Fruit fly (Drosophila melanogaster) whole organism, embryonic: ENCODE data around the gene EloB.
A peak's percentile ranks its signal among the peaks of the same experiment; 100 is the strongest.

Experiments
- Bgb ChIP-seq: fragments of 200-800 bp; sonication (Bioruptor generic); IDR thresholded peaks from 2 replicates; pipeline ENCODE4 v1.3.6; 2022; ENCODE audit warnings: missing biosample characterization, missing genetic modification characterization; ENCODE audit not compliant: partially characterized antibody
- Blimp-1 ChIP-seq: fragments of 200-800 bp; sonication (Bioruptor generic); optimal IDR thresholded peaks from 3 replicates; lab custom pipeline; 2018; ENCODE audit warnings: missing biosample characterization, missing genetic modification characterization, mild to moderate bottlenecking, moderate library complexity, missing genetic modification reagents
- CG10209 ChIP-seq: fragments of 200-800 bp; sonication (Bioruptor generic); optimal IDR thresholded peaks from 3 replicates; lab custom pipeline; 2017; ENCODE audit warnings: missing biosample characterization, mild to moderate bottlenecking, missing genetic modification characterization, missing genetic modification reagents
- CG10959 ChIP-seq: fragments of 200-800 bp; sonication (Bioruptor generic); IDR thresholded peaks from 2 replicates; pipeline ENCODE4 v1.3.6; 2022; ENCODE audit warnings: missing biosample characterization, missing genetic modification characterization
- CG11247 ChIP-seq: fragments of 200-800 bp; sonication (Bioruptor generic); IDR thresholded peaks from 2 replicates; pipeline ENCODE4 v1.3.6; 2022; ENCODE audit warnings: missing biosample characterization, missing genetic modification characterization
- CG13296 ChIP-seq: fragments of 200-800 bp; sonication (Bioruptor generic); optimal IDR thresholded peaks from 3 replicates; lab custom pipeline; 2018; ENCODE audit warnings: missing biosample characterization, mild to moderate bottlenecking, missing genetic modification characterization
- CG14860 ChIP-seq: fragments of 200-800 bp; sonication (Bioruptor generic); IDR thresholded peaks from 3 replicates; pipeline ENCODE4 v1.3.6; 2022; ENCODE audit warnings: missing biosample characterization, missing genetic modification characterization; ENCODE audit not compliant: partially characterized antibody
- CG15601 ChIP-seq: fragments of 200-800 bp; sonication (Bioruptor generic); optimal IDR thresholded peaks from 3 replicates; lab custom pipeline; 2019; ENCODE audit warnings: missing biosample characterization, mild to moderate bottlenecking, missing genetic modification characterization, moderate library complexity
- CG16779 ChIP-seq: fragments of 200-800 bp; sonication (Bioruptor generic); IDR thresholded peaks from 2 replicates; pipeline ENCODE4 v1.3.6; 2022; ENCODE audit warnings: missing biosample characterization, missing genetic modification characterization
- CG16813 ChIP-seq: fragments of 200-800 bp; sonication (Bioruptor generic); IDR thresholded peaks from 3 replicates; pipeline ENCODE4 v1.3.6; 2022; ENCODE audit warnings: missing biosample characterization, missing genetic modification characterization; ENCODE audit not compliant: partially characterized antibody
- CG18476 ChIP-seq: fragments of 200-800 bp; sonication (Bioruptor generic); optimal IDR thresholded peaks from 2 replicates; lab custom pipeline; 2016; ENCODE audit warnings: missing biosample characterization, mild to moderate bottlenecking, missing genetic modification characterization
- CG30403 ChIP-seq: fragments of 200-800 bp; sonication (Bioruptor generic); optimal IDR thresholded peaks from 3 replicates; lab custom pipeline; 2016; ENCODE audit warnings: missing biosample characterization, missing genetic modification characterization
- CG32772 ChIP-seq: fragments of 200-800 bp; sonication (Bioruptor generic); IDR thresholded peaks from 2 replicates; pipeline ENCODE4 v1.3.6; 2022; ENCODE audit warnings: missing biosample characterization, missing genetic modification characterization
- CG3407 ChIP-seq: fragments of 200-800 bp; sonication (Bioruptor generic); optimal IDR thresholded peaks from 2 replicates; lab custom pipeline; 2018; ENCODE audit warnings: missing biosample characterization, mild to moderate bottlenecking, missing genetic modification characterization
- CG34376 ChIP-seq: fragments of 200-800 bp; sonication (Bioruptor generic); optimal IDR thresholded peaks from 2 replicates; lab custom pipeline; 2018; ENCODE audit warnings: missing biosample characterization, mild to moderate bottlenecking, missing genetic modification characterization
- CG4360 ChIP-seq: fragments of 200-800 bp; sonication (Bioruptor generic); IDR thresholded peaks from 2 replicates; pipeline ENCODE4 v1.3.6; 2022; ENCODE audit warnings: missing biosample characterization, missing genetic modification characterization
- CG4617 ChIP-seq: fragments of 200-800 bp; sonication (Bioruptor generic); optimal IDR thresholded peaks from 3 replicates; lab custom pipeline; 2016; ENCODE audit warnings: missing biosample characterization, missing genetic modification characterization, borderline replicate concordance
- CG4707 ChIP-seq: fragments of 200-800 bp; sonication (Bioruptor generic); optimal IDR thresholded peaks from 2 replicates; lab custom pipeline; 2018; ENCODE audit warnings: missing biosample characterization, mild to moderate bottlenecking, missing genetic modification characterization, moderate library complexity
- CG6175 ChIP-seq: fragments of 200-800 bp; sonication (Bioruptor generic); IDR thresholded peaks from 3 replicates; pipeline ENCODE4 v1.3.6; 2022; ENCODE audit warnings: missing biosample characterization, missing genetic modification characterization
- CG7786 ChIP-seq: fragments of 200-800 bp; sonication (Bioruptor generic); optimal IDR thresholded peaks from 2 replicates; lab custom pipeline; 2016; ENCODE audit warnings: missing biosample characterization, missing genetic modification characterization
- CG7928 ChIP-seq: fragments of 200-800 bp; sonication (Bioruptor generic); optimal IDR thresholded peaks from 2 replicates; lab custom pipeline; 2017; ENCODE audit warnings: missing biosample characterization, mild to moderate bottlenecking, missing genetic modification characterization
- CG8924 ChIP-seq: fragments of 200-800 bp; optimal IDR thresholded peaks from 3 replicates; lab custom pipeline; 2019; ENCODE audit warnings: missing biosample characterization, mild to moderate bottlenecking, missing genetic modification characterization, moderate library complexity
- CG8944 ChIP-seq: fragments of 200-800 bp; sonication (Bioruptor generic); optimal IDR thresholded peaks from 3 replicates; lab custom pipeline; 2016; ENCODE audit warnings: missing biosample characterization, missing genetic modification characterization
- CG9609 ChIP-seq: fragments of 200-800 bp; sonication (Bioruptor generic); optimal IDR thresholded peaks from 3 replicates; lab custom pipeline; 2016; ENCODE audit warnings: missing biosample characterization, missing genetic modification characterization
- CG9727 ChIP-seq: fragments of 200-800 bp; sonication (Bioruptor generic); optimal IDR thresholded peaks from 3 replicates; lab custom pipeline; 2017; ENCODE audit warnings: missing biosample characterization, mild to moderate bottlenecking, missing genetic modification characterization
- Deaf1 ChIP-seq: fragments of 200-800 bp; optimal IDR thresholded peaks from 3 replicates; lab custom pipeline; 2019; ENCODE audit warnings: missing biosample characterization, mild to moderate bottlenecking, missing genetic modification characterization, moderate library complexity
- Dfd ChIP-seq, 2 experiments: fragments of >200 bp; optimal IDR thresholded peaks; 2 replicates each; lab custom pipeline; 2017; ENCODE audit warnings: missing biosample characterization in 2 of 2, missing genetic modification characterization in 2 of 2
- Elba2 ChIP-seq: fragments of 200-800 bp; sonication (Bioruptor generic); optimal IDR thresholded peaks from 3 replicates; lab custom pipeline; 2016; ENCODE audit warnings: missing biosample characterization, missing genetic modification characterization
- HHEX ChIP-seq: fragments of 200-800 bp; sonication (Bioruptor generic); optimal IDR thresholded peaks from 3 replicates; lab custom pipeline; 2017; ENCODE audit warnings: missing biosample characterization, mild to moderate bottlenecking, missing genetic modification characterization, missing genetic modification reagents
- Hand ChIP-seq: fragments of 200-800 bp; sonication (Bioruptor generic); optimal IDR thresholded peaks from 2 replicates; lab custom pipeline; 2017; ENCODE audit warnings: mild to moderate bottlenecking, missing biosample characterization, missing genetic modification reagents, missing genetic modification characterization
- NC2α ChIP-seq: fragments of 200-800 bp; sonication (Bioruptor generic); optimal IDR thresholded peaks from 2 replicates; lab custom pipeline; 2016; ENCODE audit warnings: missing biosample characterization, missing genetic modification characterization
- Nf-YC ChIP-seq: fragments of 200-800 bp; optimal IDR thresholded peaks from 3 replicates; lab custom pipeline; 2019; ENCODE audit warnings: missing biosample characterization, mild to moderate bottlenecking, missing genetic modification characterization, moderate library complexity
- Opbp ChIP-seq: fragments of 200-800 bp; sonication (Bioruptor generic); IDR thresholded peaks from 3 replicates; pipeline ENCODE4 v1.3.6; 2022; ENCODE audit warnings: missing biosample characterization, missing genetic modification characterization; ENCODE audit not compliant: partially characterized antibody
- Sox102F ChIP-seq: fragments of 200-800 bp; sonication (Bioruptor generic); optimal IDR thresholded peaks from 2 replicates; lab custom pipeline; 2018; ENCODE audit warnings: missing biosample characterization, mild to moderate bottlenecking, missing genetic modification characterization, moderate library complexity
- aop ChIP-seq: fragments of 200-800 bp; sonication (Bioruptor generic); IDR thresholded peaks from 2 replicates; pipeline ENCODE4 v1.3.6; 2022; ENCODE audit warnings: missing biosample characterization, missing genetic modification characterization
- az2 ChIP-seq: fragments of 200-800 bp; sonication (Bioruptor generic); optimal IDR thresholded peaks from 3 replicates; lab custom pipeline; 2016; ENCODE audit warnings: missing biosample characterization, missing genetic modification characterization
- ci ChIP-seq: fragments of 200-800 bp; sonication (Bioruptor generic); IDR thresholded peaks from 3 replicates; pipeline ENCODE4 v1.3.6; 2022; ENCODE audit warnings: missing biosample characterization, missing genetic modification characterization
- corto ChIP-seq: fragments of 200-800 bp; sonication (Bioruptor generic); optimal IDR thresholded peaks from 2 replicates; lab custom pipeline; 2016; ENCODE audit warnings: missing biosample characterization, mild to moderate bottlenecking, missing genetic modification characterization, moderate library complexity
- ftz-f1 ChIP-seq: fragments of 200-800 bp; sonication (Bioruptor generic); optimal IDR thresholded peaks from 2 replicates; lab custom pipeline; 2016; ENCODE audit warnings: missing biosample characterization, missing genetic modification characterization
- gt ChIP-seq: fragments of 200-800 bp; sonication (Bioruptor generic); IDR thresholded peaks from 2 replicates; pipeline ENCODE4 v1.3.6; 2022; ENCODE audit warnings: missing biosample characterization, missing genetic modification characterization
- kah ChIP-seq: fragments of 200-800 bp; sonication (Bioruptor generic); optimal IDR thresholded peaks from 2 replicates; lab custom pipeline; 2018; ENCODE audit warnings: missing biosample characterization, mild to moderate bottlenecking, missing genetic modification characterization
- knrl ChIP-seq: fragments of 200-800 bp; sonication (Bioruptor generic); IDR thresholded peaks from 3 replicates; pipeline ENCODE4 v1.3.6; 2022; ENCODE audit warnings: missing biosample characterization, missing genetic modification characterization; ENCODE audit not compliant: partially characterized antibody
- org-1 ChIP-seq: fragments of 200-800 bp; sonication (Bioruptor generic); optimal IDR thresholded peaks from 2 replicates; lab custom pipeline; 2017; ENCODE audit warnings: missing biosample characterization, missing genetic modification characterization
- ro ChIP-seq: fragments of 200-800 bp; sonication (Bioruptor generic); IDR thresholded peaks from 2 replicates; pipeline ENCODE4 v1.3.6; 2022; ENCODE audit warnings: missing biosample characterization, missing genetic modification characterization
- slp2 ChIP-seq: fragments of 200-800 bp; sonication (Bioruptor generic); optimal IDR thresholded peaks from 2 replicates; lab custom pipeline; 2016; ENCODE audit warnings: missing biosample characterization, missing genetic modification characterization
- tin ChIP-seq: fragments of 200-800 bp; sonication (Bioruptor generic); optimal IDR thresholded peaks from 3 replicates; lab custom pipeline; 2016; ENCODE audit warnings: missing biosample characterization, missing genetic modification characterization
- trh ChIP-seq: fragments of 200-800 bp; sonication (Bioruptor generic); optimal IDR thresholded peaks from 2 replicates; lab custom pipeline; 2016; ENCODE audit warnings: missing biosample characterization, missing genetic modification characterization
- vnd ChIP-seq: fragments of 200-800 bp; sonication (Bioruptor generic); IDR thresholded peaks from 3 replicates; pipeline ENCODE4 v1.3.6; 2022; ENCODE audit warnings: missing biosample characterization, missing genetic modification characterization; ENCODE audit not compliant: partially characterized antibody
- wor ChIP-seq: fragments of 200-800 bp; sonication (Bioruptor generic); IDR thresholded peaks from 2 replicates; pipeline ENCODE4 v1.3.6; 2022; ENCODE audit warnings: missing biosample characterization, missing genetic modification characterization
- z ChIP-seq: fragments of 200-800 bp; sonication (Bioruptor generic); IDR thresholded peaks from 3 replicates; pipeline ENCODE4 v1.3.6; 2022; ENCODE audit warnings: missing biosample characterization, missing genetic modification characterization

EloB gene

DNA sequence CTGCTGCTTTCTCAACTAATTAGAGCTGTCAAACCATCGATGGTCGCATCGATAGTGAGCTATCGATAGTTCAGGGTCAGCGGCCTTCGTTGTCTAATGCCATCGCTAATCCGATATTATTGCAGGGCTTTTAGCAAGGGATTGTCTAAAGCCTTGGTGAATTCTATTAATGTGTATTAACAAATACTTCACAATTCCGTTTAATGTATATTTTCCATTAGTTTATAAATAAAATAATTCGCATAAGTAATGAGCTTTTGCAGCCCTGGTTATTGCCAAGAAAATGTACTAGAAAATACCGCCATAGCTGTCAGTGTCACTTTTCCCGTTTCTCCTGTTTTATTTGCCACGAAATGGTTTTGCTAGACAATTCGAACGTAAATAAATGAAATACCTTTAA lies at the start of gene EloB, which contains the start of gene Srp14:
EloB (minus strand) TSS at position 35 of the 400 bp plus-strand sequence.
Srp14 (plus strand) TSS at position 300 of the 400 bp plus-strand sequence.
- peak; percentile 57 for TF ChIP-seq CG8944 (GFP tag; lab: Kevin White, UChicago)
- TF ChIP-seq corto (GFP tag; lab: Kevin White, UChicago) = no peak
- TF ChIP-seq CG4617 = peak; percentile 95
- peak; percentile 96 for TF ChIP-seq CG7928 (GFP tag; lab: Kevin White, UChicago)
- TF ChIP-seq CG3407 (GFP tag; lab: Kevin White, UChicago) = peak; percentile 27
- no peak; the same call in 1 of the 2 replicates for TF ChIP-seq gt (GFP tag; lab: Robert Waterston, UW)
- peak; percentile 78 for TF ChIP-seq az2
- peak; percentile 70 for TF ChIP-seq CG10959
- TF ChIP-seq ci (GFP tag; lab: Robert Waterston, UW) = peak; percentile 76
- peak; percentile 62 for TF ChIP-seq CG18476 (GFP tag; lab: Kevin White, UChicago)
- no peak for TF ChIP-seq Sox102F (GFP tag; lab: Kevin White, UChicago)
- TF ChIP-seq kah (GFP tag; lab: Kevin White, UChicago) = peak; percentile 18
- TF ChIP-seq ftz-f1 = peak; percentile 100
- no peak for TF ChIP-seq Deaf1 (tag; lab: Kevin White, UChicago)
- peak; percentile 69 for TF ChIP-seq CG9609 (GFP tag; lab: Kevin White, UChicago)
- TF ChIP-seq CG11247 (GFP tag; lab: Robert Waterston, UW) = peak; percentile 72
- peak; percentile 82 for TF ChIP-seq CG7786 (GFP tag; lab: Kevin White, UChicago)
- TF ChIP-seq Bgb = peak; percentile 97
- TF ChIP-seq wor (GFP tag; lab: Robert Waterston, UW) = 0 out of 2 replicates have a peak, but pooled peaks have one; percentile 33
- no peak for TF ChIP-seq z (GFP tag; lab: Robert Waterston, UW)
- TF ChIP-seq NC2α = peak; percentile 20
- peak; percentile 1 for TF ChIP-seq org-1 (GFP tag; lab: Kevin White, UChicago)
- TF ChIP-seq Hand (GFP tag; lab: Kevin White, UChicago) = peak; percentile 16
- TF ChIP-seq Blimp-1 (GFP tag; lab: Kevin White, UChicago) = peak; percentile 73
- TF ChIP-seq vnd (GFP tag; lab: Robert Waterston, UW) = peak; percentile 94
- peak; percentile 86 for TF ChIP-seq tin
- 0 out of 3 replicates have a peak, but pooled peaks have one; percentile 28 for TF ChIP-seq CG6175 (GFP tag; lab: Robert Waterston, UW)
- TF ChIP-seq Opbp (GFP tag; lab: Robert Waterston, UW) = peak; percentile 97
- TF ChIP-seq aop (GFP tag; lab: Robert Waterston, UW) = no peak
- peak; percentile 93 for TF ChIP-seq CG14860 (GFP tag; lab: Robert Waterston, UW)
- TF ChIP-seq CG13296 (GFP tag; lab: Kevin White, UChicago) = peak; percentile 81
- TF ChIP-seq CG34376 = peak; percentile 75
- peak; percentile 70 for TF ChIP-seq slp2
- peak; percentile 80 for TF ChIP-seq Nf-YC
- TF ChIP-seq CG30403 (GFP tag; lab: Kevin White, UChicago) = peak; percentile 90
- TF ChIP-seq Dfd (GFP tag; optimal IDR thresholded peaks at IDR 0.05; lab: Kevin White, UChicago) = no peak
- TF ChIP-seq CG32772 (GFP tag; lab: Robert Waterston, UW) = peak; percentile 53
- peak; percentile 26 for TF ChIP-seq trh (GFP tag; lab: Kevin White, UChicago)
- TF ChIP-seq CG9727 (GFP tag; lab: Kevin White, UChicago) = peak; percentile 85
- peak; percentile 36; the same call in 1 of the 2 replicates for TF ChIP-seq ro (GFP tag; lab: Robert Waterston, UW)
- peak; percentile 97 for TF ChIP-seq CG16813
- TF ChIP-seq knrl (GFP tag; lab: Robert Waterston, UW) = peak; percentile 98
- TF ChIP-seq Elba2 (GFP tag; lab: Kevin White, UChicago) = peak; percentile 71
- TF ChIP-seq CG16779 (GFP tag; lab: Robert Waterston, UW) = 0 out of 2 replicates have a peak, but pooled peaks have one; percentile 6
- TF ChIP-seq CG15601 (tag; lab: Kevin White, UChicago) = peak; percentile 84
- peak; percentile 42 for TF ChIP-seq HHEX (GFP tag; lab: Kevin White, UChicago)
- peak; percentile 87 for TF ChIP-seq CG8924 (tag; lab: Kevin White, UChicago)
- peak; percentile 35 for TF ChIP-seq CG4707 (GFP tag; lab: Kevin White, UChicago)
- no peak for TF ChIP-seq CG4360 (GFP tag; lab: Robert Waterston, UW)
- peak; percentile 69 for TF ChIP-seq CG10209 (GFP tag; lab: Kevin White, UChicago)
